Fruit fly (Drosophila melanogaster) whole organism, adult: ENCODE data around the gene Cp19.
A peak's percentile ranks its signal among the peaks of the same experiment; 100 is the strongest.

Experiments
- CG11617 ChIP-seq: fragments of 200-800 bp; sonication (Bioruptor generic); optimal IDR thresholded peaks from 2 replicates; lab custom pipeline; 2017; ENCODE audit warnings: mild to moderate bottlenecking, missing biosample characterization, missing genetic modification reagents, missing genetic modification characterization
- CG12768 ChIP-seq: fragments of 200-800 bp; sonication (Bioruptor generic); optimal IDR thresholded peaks from 2 replicates; lab custom pipeline; 2017; ENCODE audit warnings: missing biosample characterization, missing genetic modification characterization, mild to moderate bottlenecking, moderate library complexity, missing genetic modification reagents
- CG14711 ChIP-seq: fragments of 200-800 bp; sonication (Bioruptor generic); optimal IDR thresholded peaks from 2 replicates; lab custom pipeline; 2018; ENCODE audit warnings: missing biosample characterization, mild to moderate bottlenecking, missing genetic modification characterization, moderate library complexity
- CG1620 ChIP-seq: fragments of 200-800 bp; sonication (Bioruptor generic); optimal IDR thresholded peaks from 2 replicates; lab custom pipeline; 2016; ENCODE audit warnings: missing biosample characterization, missing genetic modification characterization
- CG33017 ChIP-seq: fragments of 200-800 bp; sonication (Bioruptor generic); optimal IDR thresholded peaks from 2 replicates; lab custom pipeline; 2018; ENCODE audit warnings: missing biosample characterization, mild to moderate bottlenecking, missing genetic modification characterization, moderate library complexity
- CG5204 ChIP-seq: fragments of 200-800 bp; sonication (Bioruptor generic); optimal IDR thresholded peaks from 2 replicates; lab custom pipeline; 2016; ENCODE audit warnings: missing biosample characterization, missing genetic modification characterization
- CG7045 ChIP-seq: fragments of 200-800 bp; sonication (Bioruptor generic); optimal IDR thresholded peaks from 2 replicates; lab custom pipeline; 2017; ENCODE audit warnings: missing biosample characterization, mild to moderate bottlenecking, missing genetic modification characterization
- CG7101 ChIP-seq: fragments of 200-800 bp; sonication (Bioruptor generic); optimal IDR thresholded peaks from 2 replicates; lab custom pipeline; 2018; ENCODE audit warnings: missing biosample characterization, mild to moderate bottlenecking, missing genetic modification characterization, moderate library complexity
- Clk ChIP-seq: fragments of 200-800 bp; sonication (Bioruptor generic); optimal IDR thresholded peaks from 2 replicates; lab custom pipeline; 2017; ENCODE audit warnings: missing biosample characterization, missing genetic modification characterization
- Crg-1 ChIP-seq: fragments of 200-800 bp; sonication (Bioruptor generic); optimal IDR thresholded peaks from 2 replicates; lab custom pipeline; 2016; ENCODE audit warnings: missing biosample characterization, missing genetic modification characterization
- Hr96 ChIP-seq: fragments of 200-800 bp; sonication (Bioruptor generic); optimal IDR thresholded peaks from 2 replicates; lab custom pipeline; 2016; ENCODE audit warnings: missing biosample characterization, missing genetic modification characterization
- Mnt ChIP-seq: fragments of 200-800 bp; sonication (Bioruptor generic); optimal IDR thresholded peaks from 2 replicates; lab custom pipeline; 2016; ENCODE audit warnings: missing biosample characterization, mild to moderate bottlenecking, missing genetic modification characterization
- bab1 ChIP-seq: fragments of 200-800 bp; sonication (Bioruptor generic); optimal IDR thresholded peaks from 3 replicates; lab custom pipeline; 2019; ENCODE audit warnings: missing biosample characterization, mild to moderate bottlenecking, missing genetic modification characterization, moderate library complexity
- cic ChIP-seq: fragments of 200-800 bp; sonication (Bioruptor generic); optimal IDR thresholded peaks from 2 replicates; lab custom pipeline; 2017; ENCODE audit warnings: missing biosample characterization, mild to moderate bottlenecking, missing genetic modification characterization, moderate library complexity
- cnc ChIP-seq, 2 experiments: fragments of >200 bp; optimal IDR thresholded peaks; 2 replicates each; lab custom pipeline; 2017
- kay ChIP-seq: fragments of 200-800 bp; sonication (Bioruptor generic); peaks from one replicate; lab custom pipeline; 2016; ENCODE audit warnings: missing biosample characterization, missing genetic modification characterization, borderline replicate concordance
- ovo ChIP-seq: fragments of 200-800 bp; sonication (Bioruptor generic); optimal IDR thresholded peaks from 2 replicates; lab custom pipeline; 2016; ENCODE audit warnings: missing biosample characterization, missing genetic modification characterization
- pad ChIP-seq: fragments of 200-800 bp; sonication (Bioruptor generic); optimal IDR thresholded peaks from 3 replicates; lab custom pipeline; 2017; ENCODE audit warnings: missing biosample characterization, missing genetic modification characterization, mild to moderate bottlenecking, moderate library complexity, missing genetic modification reagents
- tj ChIP-seq: fragments of 200-800 bp; sonication (Bioruptor generic); optimal IDR thresholded peaks from 3 replicates; lab custom pipeline; 2017; ENCODE audit warnings: missing biosample characterization, mild to moderate bottlenecking, missing genetic modification characterization, moderate library complexity
- toe ChIP-seq: fragments of 200-800 bp; sonication (Bioruptor generic); optimal IDR thresholded peaks from 2 replicates; lab custom pipeline; 2016; ENCODE audit warnings: missing biosample characterization, missing genetic modification characterization

Gene Cp19

DNA sequence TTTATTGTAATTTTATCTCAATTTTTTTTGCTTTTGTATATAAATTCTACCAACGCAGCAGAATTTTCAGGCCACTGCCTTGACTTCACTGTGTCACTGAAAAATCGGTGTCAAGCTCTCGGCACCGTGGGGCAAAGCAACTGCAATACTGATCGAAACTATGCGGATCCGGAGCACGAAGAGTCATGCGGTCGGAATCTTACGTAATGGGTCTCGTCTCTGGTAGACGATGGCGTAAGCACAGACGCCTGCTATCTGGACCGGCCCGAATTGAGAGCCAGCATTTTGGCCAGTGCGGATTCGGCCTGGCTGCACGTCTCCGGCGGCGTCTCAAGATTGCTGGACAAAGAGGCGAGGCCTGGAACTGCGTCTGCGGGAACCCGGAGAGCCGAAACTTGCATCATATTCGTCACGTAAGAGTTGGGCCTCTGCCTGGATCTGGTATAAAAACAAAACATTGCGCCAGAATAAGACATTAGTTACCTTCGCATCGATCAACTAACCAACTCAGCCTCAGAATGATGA, 3.3 kb upstream of the Cp19 start, which contains the start of gene Cp18:
Cp18 (plus strand) TSS at position 475 of the 525 bp plus-strand sequence.
- TF ChIP-seq kay (GFP tag; lab: Kevin White, UChicago): peak; percentile 78
- TF ChIP-seq CG12768 (GFP tag; lab: Kevin White, UChicago): no peak
- TF ChIP-seq cic (GFP tag; lab: Kevin White, UChicago): peak; percentile 69
- TF ChIP-seq Hr96 (GFP tag; lab: Kevin White, UChicago): no peak
- no peak for TF ChIP-seq CG5204 (GFP tag; lab: Kevin White, UChicago)
- TF ChIP-seq Clk (GFP tag; lab: Kevin White, UChicago): no peak
- TF ChIP-seq tj (GFP tag; lab: Kevin White, UChicago): no peak
- TF ChIP-seq ovo (GFP tag; lab: Kevin White, UChicago): no peak
- no peak for TF ChIP-seq CG7101
- no peak for TF ChIP-seq bab1 (GFP tag; lab: Kevin White, UChicago)
- no peak for TF ChIP-seq CG33017 (tag; lab: Kevin White, UChicago)
- no peak for TF ChIP-seq pad (GFP tag; lab: Kevin White, UChicago)
- no peak for TF ChIP-seq Crg-1 (GFP tag; lab: Kevin White, UChicago)
- no peak for TF ChIP-seq toe (GFP tag; lab: Kevin White, UChicago)
- no peak for TF ChIP-seq cnc (optimal IDR thresholded peaks at IDR 0.05; lab: Kevin White, UChicago)
- peak; percentile 13 for TF ChIP-seq Mnt (GFP tag; lab: Kevin White, UChicago)
- TF ChIP-seq CG7045 (GFP tag; lab: Kevin White, UChicago): no peak
- no peak for TF ChIP-seq CG11617
- no peak for TF ChIP-seq CG1620 (GFP tag; lab: Kevin White, UChicago)
- no peak for TF ChIP-seq CG14711

dm6 chr3L:8728181-8728580, 1.5 kb upstream of the Cp19 start, which contains the start of gene Cp15:
TSS of gene Cp15 (plus strand) at chr3L:8728481.
- TF ChIP-seq Clk (GFP tag; lab: Kevin White, UChicago) (no peak), CG11617 (no peak), Hr96 (GFP tag; lab: Kevin White, UChicago) (no peak), CG5204 (GFP tag; lab: Kevin White, UChicago) (no peak), bab1 (GFP tag; lab: Kevin White, UChicago) (no peak), cnc (optimal IDR thresholded peaks at IDR 0.05; lab: Kevin White, UChicago) (no peak), cic (GFP tag; lab: Kevin White, UChicago) (no peak), CG14711 (no peak), CG7101 (no peak), Mnt (GFP tag; lab: Kevin White, UChicago) (no peak), CG1620 (GFP tag; lab: Kevin White, UChicago) (no peak), CG7045 (GFP tag; lab: Kevin White, UChicago) (no peak), CG33017 (tag; lab: Kevin White, UChicago) (no peak), tj (GFP tag; lab: Kevin White, UChicago) (no peak), toe (GFP tag; lab: Kevin White, UChicago) (no peak)

- TF ChIP-seq kay (GFP tag; lab: Kevin White, UChicago) (no peak), CG11617 (no peak), toe (GFP tag; lab: Kevin White, UChicago) (no peak), cic (GFP tag; lab: Kevin White, UChicago) (peak; percentile 72), ovo (GFP tag; lab: Kevin White, UChicago) (no peak), cnc (optimal IDR thresholded peaks at IDR 0.05; lab: Kevin White, UChicago) (no peak)
Observed at dm6 chr3L:8731494-8731994, 1.9 kb downstream of the Cp19 start, which contains the start of gene Cp16. TSS of gene Cp16 (plus strand) at chr3L:8731944.

DNA sequence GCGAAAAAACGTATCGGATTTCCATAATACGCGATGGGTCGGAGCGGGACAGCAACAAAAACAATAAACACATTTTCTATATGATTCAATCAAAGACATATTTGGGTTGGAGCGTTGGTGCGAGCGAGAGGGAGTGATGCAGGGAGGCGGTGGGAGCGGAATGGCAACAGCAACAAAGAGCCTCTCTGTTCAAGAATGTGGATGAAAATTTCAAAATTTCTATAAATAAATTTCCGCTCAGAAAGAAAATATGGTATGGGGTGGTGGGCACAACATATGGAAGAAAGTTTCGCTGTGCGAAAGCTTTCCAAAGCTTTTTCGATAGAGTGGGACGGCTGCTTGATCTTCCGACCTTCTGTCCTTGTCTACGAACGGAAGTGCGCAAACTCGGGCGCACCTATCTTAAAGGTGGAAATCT, 11.4 kb downstream of the Cp19 start:
- TF ChIP-seq CG12768 (GFP tag; lab: Kevin White, UChicago): no peak
- peak; percentile 22 for TF ChIP-seq tj (GFP tag; lab: Kevin White, UChicago)
- peak; percentile 42 for TF ChIP-seq CG7101
- TF ChIP-seq bab1 (GFP tag; lab: Kevin White, UChicago): no peak
- TF ChIP-seq kay (GFP tag; lab: Kevin White, UChicago): no peak
- TF ChIP-seq CG11617: peak; percentile 26
- TF ChIP-seq CG14711: peak; percentile 20
- TF ChIP-seq CG1620 (GFP tag; lab: Kevin White, UChicago): no peak
- peak; percentile 17 for TF ChIP-seq Hr96 (GFP tag; lab: Kevin White, UChicago)
- TF ChIP-seq Mnt (GFP tag; lab: Kevin White, UChicago): no peak
- no peak for TF ChIP-seq cic (GFP tag; lab: Kevin White, UChicago)
- TF ChIP-seq Crg-1 (GFP tag; lab: Kevin White, UChicago): no peak
- no peak for TF ChIP-seq CG33017 (tag; lab: Kevin White, UChicago)
- no peak for TF ChIP-seq Clk (GFP tag; lab: Kevin White, UChicago)
- TF ChIP-seq pad (GFP tag; lab: Kevin White, UChicago): peak; percentile 38
- TF ChIP-seq CG5204 (GFP tag; lab: Kevin White, UChicago): no peak
- no peak for TF ChIP-seq toe (GFP tag; lab: Kevin White, UChicago)
- peak; percentile 30 for TF ChIP-seq ovo (GFP tag; lab: Kevin White, UChicago)
- no peak for TF ChIP-seq CG7045 (GFP tag; lab: Kevin White, UChicago)
- no peak for TF ChIP-seq cnc (optimal IDR thresholded peaks at IDR 0.05; lab: Kevin White, UChicago)

DNA sequence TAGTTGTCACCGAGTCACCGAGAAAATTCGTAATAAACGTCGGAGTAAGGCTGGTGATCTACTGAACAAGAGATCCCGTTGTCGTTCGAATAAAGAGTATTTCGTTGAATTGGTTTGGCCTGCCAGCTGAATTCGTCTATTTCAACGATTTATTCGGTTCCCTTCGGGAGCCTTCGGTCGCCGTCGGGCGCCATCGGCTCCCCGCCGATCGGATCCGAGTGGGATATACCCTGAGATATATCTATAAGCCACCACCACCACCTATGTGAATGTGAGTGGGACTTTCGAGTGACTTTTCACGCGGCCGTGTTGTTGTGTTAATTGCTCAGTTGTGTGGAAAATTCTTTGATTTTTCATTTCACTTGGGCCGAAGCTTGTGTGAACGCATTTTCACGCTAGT, 15.5 kb downstream of the Cp19 start, which contains the start of gene Prm:
Prm (minus strand) TSS at position 101 of the 400 bp plus-strand sequence.
- no peak for TF ChIP-seq ovo (GFP tag; lab: Kevin White, UChicago)
- peak; percentile 22 for TF ChIP-seq kay (GFP tag; lab: Kevin White, UChicago)

DNA sequence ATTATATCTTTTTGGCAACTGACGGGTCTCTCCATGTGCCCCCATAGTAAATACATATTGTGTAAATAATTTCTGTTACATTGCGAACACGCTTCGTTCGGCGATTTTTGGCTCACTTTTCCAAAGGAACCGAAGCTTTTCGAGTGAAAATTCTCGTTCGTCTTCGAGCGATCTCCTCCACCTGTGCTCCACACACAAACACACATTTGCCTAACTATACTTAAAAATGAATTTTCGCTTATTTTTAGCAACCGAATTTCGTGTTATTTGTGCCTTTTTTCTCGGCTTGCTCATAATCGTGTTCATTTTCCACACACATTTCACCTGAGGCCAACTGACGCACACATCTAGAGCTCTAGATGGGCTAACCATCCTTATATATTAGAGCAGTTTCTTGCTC, 16.9 kb downstream of the Cp19 start:
- TF ChIP-seq tj (GFP tag; lab: Kevin White, UChicago) (no peak), Clk (GFP tag; lab: Kevin White, UChicago) (no peak), pad (GFP tag; lab: Kevin White, UChicago) (no peak), Hr96 (GFP tag; lab: Kevin White, UChicago) (no peak), ovo (GFP tag; lab: Kevin White, UChicago) (no peak), kay (GFP tag; lab: Kevin White, UChicago) (no peak), CG1620 (GFP tag; lab: Kevin White, UChicago) (no peak), cic (GFP tag; lab: Kevin White, UChicago) (no peak), CG5204 (GFP tag; lab: Kevin White, UChicago) (no peak), Crg-1 (GFP tag; lab: Kevin White, UChicago) (no peak), CG12768 (GFP tag; lab: Kevin White, UChicago) (no peak), CG11617 (no peak), Mnt (GFP tag; lab: Kevin White, UChicago) (no peak), CG14711 (no peak), CG7101 (no peak), cnc (optimal IDR thresholded peaks at IDR 0.05; lab: Kevin White, UChicago) (no peak), toe (GFP tag; lab: Kevin White, UChicago) (no peak), CG7045 (GFP tag; lab: Kevin White, UChicago) (no peak)
